Worm (Caenorhabditis elegans): Measurements from ENCODE around the gene K05G3.1.
"Not testable (repeated sequence)": the region's sequence is repeated elsewhere in the genome, so short reads cannot be mapped to it uniquely, and the experiment has no call there.

The K05G3.1 gene

ce11 chrX:16501032-16501431 lies at the start of gene K05G3.1:
TSS of gene K05G3.1 (plus strand) at chrX:16501332.
- TF ChIP-seq skn-1 (tag; optimal IDR thresholded peaks at IDR 0.05) (no peak), dmd-4 (tag; optimal IDR thresholded peaks at IDR 0.05) (no peak), nhr-6 (tag; optimal IDR thresholded peaks at IDR 0.05) (no peak), ztf-11 (tag; optimal IDR thresholded peaks at IDR 0.05) (no peak), lin-11 (tag; optimal IDR thresholded peaks at IDR 0.05) (no peak), sma-3 (GFP tag; optimal IDR thresholded peaks at IDR 0.05) (no peak), R02D3.7 (tag; optimal IDR thresholded peaks at IDR 0.05) (no peak), aly-2 (tag; optimal IDR thresholded peaks at IDR 0.05) (no peak), mbf-1 (tag; optimal IDR thresholded peaks at IDR 0.05) (no peak), ceh-16 (tag; optimal IDR thresholded peaks at IDR 0.05) (no peak), sma-9 (GFP tag; optimal IDR thresholded peaks at IDR 0.05) (no peak), sma-9 (tag; optimal IDR thresholded peaks at IDR 0.05) (no peak), zag-1 (tag; optimal IDR thresholded peaks at IDR 0.05) (no peak), lin-13 (GFP tag; optimal IDR thresholded peaks at IDR 0.05) (no peak), nhr-237 (tag; optimal IDR thresholded peaks at IDR 0.05) (no peak), elt-1 (tag; optimal IDR thresholded peaks at IDR 0.05) (no peak), lsy-2 (tag; optimal IDR thresholded peaks at IDR 0.05) (no peak), snpc-4 (tag; optimal IDR thresholded peaks at IDR 0.05) (no peak), mab-5 (tag; optimal IDR thresholded peaks at IDR 0.05) (no peak)

DNA sequence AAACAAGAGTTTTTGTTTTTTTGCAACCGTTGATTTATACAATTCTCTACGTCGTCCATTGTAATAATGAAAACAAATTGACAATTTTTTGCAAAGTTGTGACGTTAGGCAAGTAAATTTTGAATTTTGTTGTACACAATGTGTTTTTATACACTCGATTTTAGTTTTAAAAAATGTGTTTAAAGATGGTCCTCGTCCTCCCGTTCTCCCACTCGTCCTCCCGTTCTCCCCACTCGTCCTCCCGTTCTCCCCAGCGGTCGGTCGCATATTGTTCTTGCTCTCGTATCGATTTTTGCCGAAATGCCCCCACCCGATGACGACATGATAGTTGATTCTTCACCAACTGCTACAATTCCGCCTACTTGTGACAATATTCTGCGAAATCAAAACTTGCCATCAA lies 49.5 kb upstream of the K05G3.1 start, which contains the start of gene F38E9.4:
F38E9.4 (plus strand) TSS at position 301 of the 400 bp plus-strand sequence.
- not testable (repeated sequence) for TF ChIP-seq alr-1 (tag; optimal IDR thresholded peaks at IDR 0.05); dmd-4 (tag; optimal IDR thresholded peaks at IDR 0.05); sma-3 (GFP tag; optimal IDR thresholded peaks at IDR 0.05)

DNA sequence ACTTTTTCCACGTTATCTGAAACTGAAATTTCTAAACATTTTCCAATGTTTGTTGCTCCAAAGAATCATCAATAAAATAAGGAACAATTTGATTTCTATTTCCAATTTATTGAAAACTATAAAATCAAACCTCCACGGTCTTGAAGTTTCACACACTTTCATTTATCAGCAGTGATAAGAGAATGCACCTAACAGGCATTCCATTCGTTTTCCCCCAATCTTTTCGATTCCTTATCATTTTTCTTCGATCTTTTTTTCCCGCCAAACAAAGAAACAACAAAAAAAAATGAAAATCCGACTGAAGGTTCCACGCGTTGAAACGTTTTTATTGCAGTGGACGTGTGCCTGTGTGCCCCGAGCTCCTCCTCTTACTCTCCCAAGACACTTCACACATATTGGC lies 44.5 kb upstream of the K05G3.1 start, which contains the start of gene nas-39:
nas-39 (plus strand) TSS at position 269 of the 400 bp plus-strand sequence.
- no peak for TF ChIP-seq nhr-10 (tag; optimal IDR thresholded peaks at IDR 0.05)
- TF ChIP-seq elt-1 (tag; optimal IDR thresholded peaks at IDR 0.05) = no peak
- peak; percentile 15 for TF ChIP-seq gmeb-1 (tag; optimal IDR thresholded peaks at IDR 0.05)
- peak; percentile 79 for TF ChIP-seq fos-1 (tag; optimal IDR thresholded peaks at IDR 0.05)
- no peak for TF ChIP-seq aly-2 (tag; optimal IDR thresholded peaks at IDR 0.05)
- peak; percentile 3 for TF ChIP-seq sma-9 (GFP tag; optimal IDR thresholded peaks at IDR 0.05)
- TF ChIP-seq sma-9 (tag; optimal IDR thresholded peaks at IDR 0.05) = no peak
- no peak for TF ChIP-seq alr-1 (tag; optimal IDR thresholded peaks at IDR 0.05)
- peak; percentile 30 for TF ChIP-seq crh-2 (tag; optimal IDR thresholded peaks at IDR 0.05)

DNA sequence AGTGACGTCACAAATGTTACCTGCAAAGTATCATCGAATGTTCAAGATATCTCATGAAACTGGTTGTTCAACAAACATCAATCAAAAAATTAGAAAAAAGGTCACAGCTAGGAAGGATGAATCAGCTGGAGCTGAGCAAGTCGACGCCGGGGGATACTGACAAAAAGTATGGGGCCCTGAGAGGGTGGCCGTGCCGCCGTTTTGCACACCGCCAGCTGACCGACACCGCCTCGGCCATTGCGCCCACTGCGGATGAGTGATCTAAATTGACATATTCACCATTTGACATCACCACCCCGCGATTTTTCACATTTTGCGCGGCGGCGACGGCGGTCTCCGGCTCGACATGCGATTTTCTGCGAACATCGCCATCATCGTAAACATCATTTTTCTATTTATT lies 44.0 kb upstream of the K05G3.1 start:
- TF ChIP-seq C34F6.9 (tag; optimal IDR thresholded peaks at IDR 0.05) = no peak
- TF ChIP-seq sem-4 (tag; optimal IDR thresholded peaks at IDR 0.05) = no peak
- no peak for TF ChIP-seq skn-1 (tag; optimal IDR thresholded peaks at IDR 0.05)
- no peak for TF ChIP-seq nhr-77 (tag; optimal IDR thresholded peaks at IDR 0.05)
- no peak for TF ChIP-seq ama-1 (optimal IDR thresholded peaks at IDR 0.05)
- TF ChIP-seq mab-5 (tag; optimal IDR thresholded peaks at IDR 0.05) = no peak
- no peak for TF ChIP-seq F13H6.1 (tag; optimal IDR thresholded peaks at IDR 0.05)
- no peak for TF ChIP-seq R02D3.7 (tag; optimal IDR thresholded peaks at IDR 0.05)
- TF ChIP-seq dmd-4 (tag; optimal IDR thresholded peaks at IDR 0.05) = no peak
- TF ChIP-seq sma-9 (GFP tag; optimal IDR thresholded peaks at IDR 0.05) = no peak
- TF ChIP-seq sma-9 (tag; optimal IDR thresholded peaks at IDR 0.05) = no peak
- TF ChIP-seq ztf-11 (tag; optimal IDR thresholded peaks at IDR 0.05) = no peak
- no peak for TF ChIP-seq zag-1 (tag; optimal IDR thresholded peaks at IDR 0.05)
- TF ChIP-seq aly-2 (tag; optimal IDR thresholded peaks at IDR 0.05) = no peak
- no peak for TF ChIP-seq nhr-25 (tag; optimal IDR thresholded peaks at IDR 0.05)
- TF ChIP-seq nhr-6 (tag; optimal IDR thresholded peaks at IDR 0.05) = no peak

- TF ChIP-seq ceh-16 (tag; optimal IDR thresholded peaks at IDR 0.05) (no peak), aly-2 (tag; optimal IDR thresholded peaks at IDR 0.05) (no peak), C34F6.9 (tag; optimal IDR thresholded peaks at IDR 0.05) (no peak), unc-55 (GFP tag; optimal IDR thresholded peaks at IDR 0.05) (no peak), sma-3 (GFP tag; optimal IDR thresholded peaks at IDR 0.05) (no peak), skn-1 (tag; optimal IDR thresholded peaks at IDR 0.05) (no peak), blmp-1 (tag; optimal IDR thresholded peaks at IDR 0.05; ENCODE audit: insufficient read depth) (no peak), Y55F3AM.14 (GFP tag; optimal IDR thresholded peaks at IDR 0.05) (no peak), gmeb-1 (tag; optimal IDR thresholded peaks at IDR 0.05) (no peak), dmd-4 (tag; optimal IDR thresholded peaks at IDR 0.05) (no peak), fos-1 (tag; optimal IDR thresholded peaks at IDR 0.05) (no peak), sem-4 (tag; optimal IDR thresholded peaks at IDR 0.05) (no peak), nhr-237 (tag; optimal IDR thresholded peaks at IDR 0.05) (no peak)
Observed at ce11 chrX:16461319-16461718, 39.8 kb upstream of the K05G3.1 start.
